Worm (Caenorhabditis elegans): ENCODE data around the gene mua-3.

mua-3 gene

ce11 chrIII:10134517-10134916, 26.0 kb upstream of the mua-3 start:
- TF ChIP-seq cog-1 (tag; optimal IDR thresholded peaks at IDR 0.05) (no peak), T22C8.4 (GFP tag; IDR thresholded peaks at IDR 0.05) (no peak), ztf-29 (GFP tag; IDR thresholded peaks at IDR 0.05) (no peak), flt-1 (GFP tag; IDR thresholded peaks at IDR 0.05) (no peak), med-1 (GFP tag; optimal IDR thresholded peaks at IDR 0.05; ENCODE audit: insufficient read depth) (no peak), ztf-23 (GFP tag; IDR thresholded peaks at IDR 0.05) (no peak), ref-1 (GFP tag; conservative IDR thresholded peaks at IDR 0.05) (no peak), klf-2 (GFP tag; conservative IDR thresholded peaks at IDR 0.05) (no peak), tab-1 (GFP tag; IDR thresholded peaks at IDR 0.05) (no peak)

ce11 chrIII:10136778-10137177, 23.7 kb upstream of the mua-3 start, which contains the start of gene ZK1128.7:
Gene ZK1128.7 (plus strand): TSS chrIII:10137006.
- TF ChIP-seq ztf-23 (GFP tag; IDR thresholded peaks at IDR 0.05) (no peak), tab-1 (GFP tag; IDR thresholded peaks at IDR 0.05) (no peak), med-1 (GFP tag; optimal IDR thresholded peaks at IDR 0.05; ENCODE audit: insufficient read depth) (no peak), cog-1 (tag; optimal IDR thresholded peaks at IDR 0.05) (no peak), ref-1 (GFP tag; conservative IDR thresholded peaks at IDR 0.05) (no peak), flt-1 (GFP tag; IDR thresholded peaks at IDR 0.05) (no peak), T22C8.4 (GFP tag; IDR thresholded peaks at IDR 0.05) (no peak), klf-2 (GFP tag; conservative IDR thresholded peaks at IDR 0.05) (no peak), ztf-29 (GFP tag; IDR thresholded peaks at IDR 0.05) (no peak)

ce11 chrIII:10140732-10141131, 19.8 kb upstream of the mua-3 start, which contains the start of gene K08E5.6:
Gene K08E5.6 (plus strand): TSS chrIII:10141032.
- TF ChIP-seq med-1 (GFP tag; optimal IDR thresholded peaks at IDR 0.05; ENCODE audit: insufficient read depth) (no peak), flt-1 (GFP tag; IDR thresholded peaks at IDR 0.05) (no peak), T22C8.4 (GFP tag; IDR thresholded peaks at IDR 0.05) (no peak), cog-1 (tag; optimal IDR thresholded peaks at IDR 0.05) (no peak), ref-1 (GFP tag; conservative IDR thresholded peaks at IDR 0.05) (no peak), ztf-23 (GFP tag; IDR thresholded peaks at IDR 0.05) (no peak), ztf-29 (GFP tag; IDR thresholded peaks at IDR 0.05) (no peak), tab-1 (GFP tag; IDR thresholded peaks at IDR 0.05) (no peak), klf-2 (GFP tag; conservative IDR thresholded peaks at IDR 0.05) (no peak)

- TF ChIP-seq cog-1 (tag; optimal IDR thresholded peaks at IDR 0.05) (no peak), ztf-23 (GFP tag; IDR thresholded peaks at IDR 0.05) (no peak), flt-1 (GFP tag; IDR thresholded peaks at IDR 0.05) (no peak), ref-1 (GFP tag; conservative IDR thresholded peaks at IDR 0.05) (no peak), klf-2 (GFP tag; conservative IDR thresholded peaks at IDR 0.05) (no peak)
Measured at ce11 chrIII:10146701-10147100, 13.8 kb upstream of the mua-3 start, which contains the start of gene K08E5.1. Gene K08E5.1 (minus strand): TSS chrIII:10146801.

- no peak for TF ChIP-seq ztf-23 (GFP tag; IDR thresholded peaks at IDR 0.05)
- TF ChIP-seq T22C8.4 (GFP tag; IDR thresholded peaks at IDR 0.05) = no peak
- no peak for TF ChIP-seq cog-1 (tag; optimal IDR thresholded peaks at IDR 0.05)
- TF ChIP-seq tab-1 (GFP tag; IDR thresholded peaks at IDR 0.05) = no peak
- TF ChIP-seq klf-2 (GFP tag; conservative IDR thresholded peaks at IDR 0.05) = no peak
- TF ChIP-seq ref-1 (GFP tag; conservative IDR thresholded peaks at IDR 0.05) = no peak
- TF ChIP-seq flt-1 (GFP tag; IDR thresholded peaks at IDR 0.05) = no peak
- no peak for TF ChIP-seq ztf-29 (GFP tag; IDR thresholded peaks at IDR 0.05)
- TF ChIP-seq med-1 (GFP tag; optimal IDR thresholded peaks at IDR 0.05; ENCODE audit: insufficient read depth) = no peak
Measured at ce11 chrIII:10149910-10150309, 10.6 kb upstream of the mua-3 start.

- TF ChIP-seq med-1 (GFP tag; optimal IDR thresholded peaks at IDR 0.05; ENCODE audit: insufficient read depth) (no peak), flt-1 (GFP tag; IDR thresholded peaks at IDR 0.05) (no peak), cog-1 (tag; optimal IDR thresholded peaks at IDR 0.05) (no peak), klf-2 (GFP tag; conservative IDR thresholded peaks at IDR 0.05) (no peak), ztf-29 (GFP tag; IDR thresholded peaks at IDR 0.05) (no peak), ref-1 (GFP tag; conservative IDR thresholded peaks at IDR 0.05) (no peak), tab-1 (GFP tag; IDR thresholded peaks at IDR 0.05) (no peak), ztf-23 (GFP tag; IDR thresholded peaks at IDR 0.05) (no peak), T22C8.4 (GFP tag; IDR thresholded peaks at IDR 0.05) (no peak)
Measured at ce11 chrIII:10150710-10151109, 9.8 kb upstream of the mua-3 start.

ce11 chrIII:10151719-10152118, 8.8 kb upstream of the mua-3 start:
- TF ChIP-seq med-1 (GFP tag; optimal IDR thresholded peaks at IDR 0.05; ENCODE audit: insufficient read depth) (no peak), ztf-23 (GFP tag; IDR thresholded peaks at IDR 0.05) (0 out of 2 replicates have a peak, but pooled peaks have one; percentile 47)

- no peak for TF ChIP-seq ztf-23 (GFP tag; IDR thresholded peaks at IDR 0.05)
- TF ChIP-seq flt-1 (GFP tag; IDR thresholded peaks at IDR 0.05) = no peak
- TF ChIP-seq T22C8.4 (GFP tag; IDR thresholded peaks at IDR 0.05) = no peak
Measured at ce11 chrIII:10152495-10152894, 8.0 kb upstream of the mua-3 start, which contains the start of gene nac-3. Gene nac-3 (plus strand): TSS chrIII:10152795.

- TF ChIP-seq ztf-23 (GFP tag; IDR thresholded peaks at IDR 0.05) = no peak
- no peak for TF ChIP-seq med-1 (GFP tag; optimal IDR thresholded peaks at IDR 0.05; ENCODE audit: insufficient read depth)
- TF ChIP-seq klf-2 (GFP tag; conservative IDR thresholded peaks at IDR 0.05) = no peak
- no peak for TF ChIP-seq cog-1 (tag; optimal IDR thresholded peaks at IDR 0.05)
- no peak for TF ChIP-seq ztf-29 (GFP tag; IDR thresholded peaks at IDR 0.05)
- TF ChIP-seq tab-1 (GFP tag; IDR thresholded peaks at IDR 0.05) = no peak
- TF ChIP-seq flt-1 (GFP tag; IDR thresholded peaks at IDR 0.05) = no peak
- no peak for TF ChIP-seq ref-1 (GFP tag; conservative IDR thresholded peaks at IDR 0.05)
- TF ChIP-seq T22C8.4 (GFP tag; IDR thresholded peaks at IDR 0.05) = no peak
Measured at ce11 chrIII:10153003-10153402, 7.5 kb upstream of the mua-3 start.

ce11 chrIII:10154993-10155392, 5.5 kb upstream of the mua-3 start:
- TF ChIP-seq med-1 (GFP tag; optimal IDR thresholded peaks at IDR 0.05; ENCODE audit: insufficient read depth) (no peak), T22C8.4 (GFP tag; IDR thresholded peaks at IDR 0.05) (no peak), cog-1 (tag; optimal IDR thresholded peaks at IDR 0.05) (no peak), flt-1 (GFP tag; IDR thresholded peaks at IDR 0.05) (no peak), ztf-29 (GFP tag; IDR thresholded peaks at IDR 0.05) (no peak), ref-1 (GFP tag; conservative IDR thresholded peaks at IDR 0.05) (no peak), tab-1 (GFP tag; IDR thresholded peaks at IDR 0.05) (no peak), ztf-23 (GFP tag; IDR thresholded peaks at IDR 0.05) (no peak), klf-2 (GFP tag; conservative IDR thresholded peaks at IDR 0.05) (no peak)

Measured in whole organism, midembryonic.